Worm (Caenorhabditis elegans): Measurements from ENCODE around the gene mak-2.

Gene mak-2

DNA sequence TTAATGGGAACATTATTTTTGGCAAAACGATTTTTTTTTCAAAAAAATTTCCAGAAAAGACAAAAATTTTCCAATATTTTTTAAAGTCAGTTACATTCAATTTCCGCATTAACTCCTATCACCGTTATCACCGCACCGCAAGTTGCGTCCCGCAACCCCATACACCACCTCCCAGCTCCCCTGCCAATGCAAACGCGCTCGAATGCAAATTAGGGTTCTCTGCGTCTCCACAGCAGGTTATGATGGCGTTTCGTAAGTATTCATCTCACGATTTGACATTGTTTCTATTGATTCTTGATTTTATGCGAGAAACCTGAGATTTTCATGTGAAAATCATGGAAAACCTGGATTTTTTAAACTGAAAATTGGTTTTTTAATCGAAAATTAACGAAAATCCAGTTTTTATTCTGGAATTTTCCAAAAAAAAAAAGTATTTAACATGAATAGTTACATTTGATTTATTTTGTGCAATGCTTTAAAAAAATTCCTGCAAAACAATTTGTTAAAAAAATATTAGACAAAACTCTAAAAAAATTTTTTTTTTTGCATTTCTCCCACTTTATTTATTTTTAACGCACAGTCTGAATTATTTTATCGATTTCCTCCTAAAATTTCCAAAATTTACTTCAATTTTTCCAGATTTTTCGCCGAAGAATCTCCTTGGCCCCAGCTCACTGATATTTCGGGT, at the start of gene mak-2:
Gene mak-2 (plus strand): TSS at position 638 of the 688 bp plus-strand sequence.
- no peak for TF ChIP-seq ZK546.5 (tag; optimal IDR thresholded peaks at IDR 0.05)
- TF ChIP-seq lin-15B (tag; optimal IDR thresholded peaks at IDR 0.05): peak; percentile 52
- no peak for TF ChIP-seq spr-3 (GFP tag; optimal IDR thresholded peaks at IDR 0.05)
- no peak for TF ChIP-seq F37D6.2 (tag; optimal IDR thresholded peaks at IDR 0.05)
- TF ChIP-seq rbr-2 (tag; optimal IDR thresholded peaks at IDR 0.05): peak; percentile 68
- no peak for TF ChIP-seq T20F7.1 (GFP tag; optimal IDR thresholded peaks at IDR 0.05)
- TF ChIP-seq mep-1 (tag; optimal IDR thresholded peaks at IDR 0.05): peak; percentile 86
- no peak; the same call in 1 of the 2 replicates for TF ChIP-seq T26A8.4 (GFP tag; IDR thresholded peaks at IDR 0.05)
- peak; percentile 78 for TF ChIP-seq dpl-1 (GFP tag; optimal IDR thresholded peaks at IDR 0.05)
- no peak for TF ChIP-seq F44E2.7 (GFP tag; IDR thresholded peaks at IDR 0.05)
- peak; percentile 74 for TF ChIP-seq pqm-1 (tag; optimal IDR thresholded peaks at IDR 0.05)
- no peak for TF ChIP-seq Y105C5A.15 (GFP tag; IDR thresholded peaks at IDR 0.05)
- no peak for TF ChIP-seq Y5F2A.4 (GFP tag; optimal IDR thresholded peaks at IDR 0.05)
- TF ChIP-seq jun-1 (tag; optimal IDR thresholded peaks at IDR 0.05): no peak
- peak; percentile 67 for TF ChIP-seq hmg-1.1 (GFP tag; IDR thresholded peaks at IDR 0.05)
- TF ChIP-seq spr-1 (tag; optimal IDR thresholded peaks at IDR 0.05): no peak
- peak in 1 of 2 experiments; percentile 47 for TF ChIP-seq mdl-1 (tag; optimal IDR thresholded peaks at IDR 0.05)
- no peak for TF ChIP-seq madf-5 (GFP tag; IDR thresholded peaks at IDR 0.05)
- TF ChIP-seq daf-8 (GFP tag; IDR thresholded peaks at IDR 0.05): no peak
- TF ChIP-seq nhr-25 (tag; optimal IDR thresholded peaks at IDR 0.05; ENCODE audit: borderline replicate concordance, insufficient read depth): no peak
- TF ChIP-seq nhr-77 (tag; optimal IDR thresholded peaks at IDR 0.05): peak; percentile 74
- no peak for TF ChIP-seq aly-2 (tag; optimal IDR thresholded peaks at IDR 0.05)
- no peak for TF ChIP-seq lir-3 (tag; optimal IDR thresholded peaks at IDR 0.05)
- no peak for TF ChIP-seq lin-1 (GFP tag; IDR thresholded peaks at IDR 0.05)
- no peak for TF ChIP-seq ztf-11 (tag; optimal IDR thresholded peaks at IDR 0.05)
- TF ChIP-seq dmd-8 (GFP tag; IDR thresholded peaks at IDR 0.05): no peak
- peak; percentile 84 for TF ChIP-seq mes-2 (tag; optimal IDR thresholded peaks at IDR 0.05; ENCODE audit: poor library complexity, severe bottlenecking)
- no peak for TF ChIP-seq nhr-10 (tag; optimal IDR thresholded peaks at IDR 0.05)
- TF ChIP-seq Y75B8A.6 (GFP tag; IDR thresholded peaks at IDR 0.05): no peak
- TF ChIP-seq zip-2 (tag; optimal IDR thresholded peaks at IDR 0.05): no peak
- TF ChIP-seq madf-9 (GFP tag; conservative IDR thresholded peaks at IDR 0.05): no peak
- TF ChIP-seq attf-4 (tag; optimal IDR thresholded peaks at IDR 0.05): no peak
- TF ChIP-seq nhr-102 (tag; optimal IDR thresholded peaks at IDR 0.05): peak; percentile 26
- no peak for TF ChIP-seq arid-1 (GFP tag; conservative IDR thresholded peaks at IDR 0.05)
- TF ChIP-seq dmd-9 (GFP tag; IDR thresholded peaks at IDR 0.05): no peak
- no peak for TF ChIP-seq zfp-2 (tag; optimal IDR thresholded peaks at IDR 0.05)
- TF ChIP-seq nhr-28 (tag; optimal IDR thresholded peaks at IDR 0.05): peak; percentile 79
- TF ChIP-seq lin-13 (GFP tag; optimal IDR thresholded peaks at IDR 0.05): peak; percentile 78
- TF ChIP-seq ctbp-1 (GFP tag; IDR thresholded peaks at IDR 0.05): no peak
- no peak for TF ChIP-seq F10B5.3 (tag; optimal IDR thresholded peaks at IDR 0.05)
- TF ChIP-seq ceh-44 (GFP tag; IDR thresholded peaks at IDR 0.05): no peak
- TF ChIP-seq mxl-3 (GFP tag; optimal IDR thresholded peaks at IDR 0.05): peak; percentile 46
- TF ChIP-seq Y48G9A.11 (GFP tag; IDR thresholded peaks at IDR 0.05): no peak
- TF ChIP-seq zfp-3 (GFP tag; conservative IDR thresholded peaks at IDR 0.05): no peak
- peak; percentile 63 for TF ChIP-seq dmd-6 (GFP tag; IDR thresholded peaks at IDR 0.05)
- no peak for TF ChIP-seq daf-16 (GFP tag; optimal IDR thresholded peaks at IDR 0.05)
- peak; percentile 57 for TF ChIP-seq daf-16 (tag; optimal IDR thresholded peaks at IDR 0.05)
- no peak for TF ChIP-seq php-3 (GFP tag; IDR thresholded peaks at IDR 0.05)
- TF ChIP-seq nhr-6 (tag; optimal IDR thresholded peaks at IDR 0.05): peak; percentile 55
- TF ChIP-seq hif-1 (tag; optimal IDR thresholded peaks at IDR 0.05): peak in 1 of 2 experiments; percentile 43
- TF ChIP-seq nhr-48 (tag; optimal IDR thresholded peaks at IDR 0.05): no peak
